Worm (Caenorhabditis elegans) whole organism, L3 larva: ENCODE data around the gene dop-2.

Experiments used
- R02D3.7 ChIP-seq: fragments of 150-350 bp; optimal IDR thresholded peaks from 2 replicates; lab custom pipeline; 2014; ENCODE audit warnings: missing biosample characterization, missing genetic modification characterization
- snpc-4 ChIP-seq: fragments of 150-350 bp; optimal IDR thresholded peaks from 2 replicates; lab custom pipeline; 2014; ENCODE audit warnings: missing biosample characterization, missing genetic modification characterization
- unc-39 ChIP-seq: sonication (generic microtip); optimal IDR thresholded peaks from 4 replicates; lab custom pipeline; 2017; ENCODE audit warnings: missing biosample characterization, missing genetic modification characterization

- TF ChIP-seq snpc-4 (tag; lab: Kevin White, UChicago): no peak
- TF ChIP-seq R02D3.7 (tag; lab: Kevin White, UChicago): no peak
- TF ChIP-seq unc-39 (tag; lab: Kevin White, UChicago): no peak
Observed at ce11 chrV:9618420-9618819, 10.1 kb downstream of the dop-2 start.
